Fruit fly (Drosophila melanogaster): ENCODE results near the gene Obp73a.
"Not testable (repeated sequence)": the region's sequence is repeated elsewhere in the genome, so short reads cannot be mapped to it uniquely, and the experiment has no call there.

Gene Obp73a

DNA sequence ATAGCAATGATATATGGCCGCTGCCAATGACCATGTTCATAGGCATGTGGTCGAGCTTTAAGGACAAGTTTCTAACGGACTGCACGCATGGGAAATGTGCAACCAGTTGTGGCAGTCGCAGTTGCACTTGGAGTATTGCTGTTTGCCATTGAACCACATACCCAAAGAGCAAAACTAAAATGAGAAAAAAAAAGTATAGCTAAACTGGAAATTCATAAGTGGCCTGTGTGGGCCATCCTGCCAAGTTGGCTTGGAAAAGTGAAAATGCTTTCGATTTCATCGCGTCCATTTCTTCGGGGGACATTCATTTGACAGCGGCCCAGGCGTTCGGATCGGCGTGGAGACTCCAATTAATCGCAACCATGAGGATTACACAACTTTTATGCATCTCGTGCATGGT is at the start of gene Obp73a:
Gene Obp73a (plus strand): TSS at position 301 of the 400 bp plus-strand sequence.
- no peak for TF ChIP-seq noc (tag; optimal IDR thresholded peaks at IDR 0.05)

DNA sequence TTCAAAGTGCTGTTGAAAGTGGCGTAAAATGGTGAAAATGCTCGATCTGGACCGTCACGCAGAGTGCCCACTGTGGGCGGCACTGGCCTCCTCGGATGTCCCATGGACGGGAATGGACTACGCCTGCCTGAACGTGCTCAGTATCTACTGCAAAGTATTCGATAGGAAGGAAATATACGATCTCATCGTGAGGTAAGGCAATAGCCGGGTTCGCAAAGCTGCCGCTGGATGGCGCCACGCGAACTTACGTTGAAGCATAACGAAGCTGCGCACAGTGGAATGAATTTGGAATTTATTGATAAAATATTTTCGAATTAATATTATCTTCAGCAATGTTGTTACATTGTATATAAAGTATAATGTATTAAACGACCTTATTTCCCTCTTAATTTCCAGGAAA is 47.8 kb upstream of the Obp73a start:
- no peak for TF ChIP-seq noc (tag; optimal IDR thresholded peaks at IDR 0.05)

dm6 chr3L:16910466-16910865 is 33.7 kb upstream of the Obp73a start:
- no peak for TF ChIP-seq noc (tag; optimal IDR thresholded peaks at IDR 0.05)

dm6 chr3L:16914113-16914512 is 30.0 kb upstream of the Obp73a start:
- TF ChIP-seq noc (tag; optimal IDR thresholded peaks at IDR 0.05) = no peak

dm6 chr3L:16915766-16916476 is 28.2 kb upstream of the Obp73a start:
- TF ChIP-seq noc (tag; optimal IDR thresholded peaks at IDR 0.05) = no peak

DNA sequence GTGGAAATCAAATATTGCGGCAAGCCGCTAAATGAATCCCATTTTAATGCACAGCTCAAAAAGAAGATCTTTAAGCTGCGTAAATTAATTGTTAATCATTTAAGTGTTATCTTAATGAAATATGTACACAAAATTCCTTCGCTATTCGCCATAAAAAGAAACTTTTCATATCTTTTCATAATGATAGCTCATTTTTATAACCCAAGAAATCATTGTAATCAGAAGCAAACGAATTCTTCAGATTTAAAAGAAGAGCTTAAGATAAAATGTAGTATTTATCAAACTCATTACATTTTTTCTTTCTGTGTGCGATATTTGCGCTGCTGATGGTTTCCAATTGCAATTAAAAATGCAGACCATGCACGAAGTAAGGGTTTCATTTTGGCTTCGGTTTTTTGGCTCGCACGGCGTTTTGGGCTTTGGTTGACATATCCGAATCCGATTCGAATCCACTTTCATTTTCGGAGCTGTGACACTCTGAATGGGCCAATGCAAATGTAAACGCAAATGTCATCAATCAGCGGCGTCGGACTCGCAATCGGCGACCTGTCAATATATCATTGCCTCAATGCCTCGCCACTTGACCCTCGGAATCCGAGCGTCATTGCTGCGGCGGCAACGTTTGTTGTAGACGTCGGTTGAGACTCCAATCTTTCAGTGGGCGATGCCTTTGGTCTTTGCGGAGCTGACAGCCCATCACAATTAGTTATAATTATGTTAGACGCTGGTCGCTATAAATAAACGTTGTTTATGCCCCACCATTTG is 26.6 kb upstream of the Obp73a start:
- TF ChIP-seq noc (tag; optimal IDR thresholded peaks at IDR 0.05) = no peak

- TF ChIP-seq noc (tag; optimal IDR thresholded peaks at IDR 0.05) = no peak
These were observed 21.2 kb upstream of the Obp73a start, which contains the start of gene CG13028 for dm6 chr3L:16922952-16923351. Gene CG13028, plus strand, starts transcription at chr3L:16923252.

dm6 chr3L:16927375-16927774 is 16.8 kb upstream of the Obp73a start, which contains the start of gene CG13023:
Gene CG13023, minus strand, starts transcription at chr3L:16927434.
- TF ChIP-seq noc (tag; optimal IDR thresholded peaks at IDR 0.05) = no peak

dm6 chr3L:16930522-16930921 is 13.6 kb upstream of the Obp73a start:
- no peak for TF ChIP-seq noc (tag; optimal IDR thresholded peaks at IDR 0.05)

DNA sequence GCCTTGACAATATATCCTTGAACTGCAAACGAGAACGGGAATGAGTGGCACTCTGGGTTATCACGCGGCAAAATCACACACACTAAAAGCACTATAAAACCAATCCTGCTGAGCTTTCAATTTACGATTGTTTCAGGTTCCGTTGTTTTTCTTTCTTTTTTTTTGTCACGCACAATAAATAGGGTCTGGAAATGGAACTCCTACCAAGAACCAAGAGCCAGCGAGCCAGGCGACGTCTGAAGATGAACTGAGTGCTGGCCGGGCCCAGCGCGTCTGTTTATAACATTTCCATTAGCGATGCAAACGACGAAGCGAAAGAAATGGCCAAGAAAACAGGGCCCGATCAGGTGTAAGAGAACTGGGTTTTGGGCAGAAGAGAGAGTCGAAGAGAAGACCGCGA is 8.9 kb upstream of the Obp73a start, which contains the start of gene CG11905:
Gene CG11905 (minus strand): TSS at position 253 of the 400 bp plus-strand sequence.
- no peak for TF ChIP-seq noc (tag; optimal IDR thresholded peaks at IDR 0.05)

DNA sequence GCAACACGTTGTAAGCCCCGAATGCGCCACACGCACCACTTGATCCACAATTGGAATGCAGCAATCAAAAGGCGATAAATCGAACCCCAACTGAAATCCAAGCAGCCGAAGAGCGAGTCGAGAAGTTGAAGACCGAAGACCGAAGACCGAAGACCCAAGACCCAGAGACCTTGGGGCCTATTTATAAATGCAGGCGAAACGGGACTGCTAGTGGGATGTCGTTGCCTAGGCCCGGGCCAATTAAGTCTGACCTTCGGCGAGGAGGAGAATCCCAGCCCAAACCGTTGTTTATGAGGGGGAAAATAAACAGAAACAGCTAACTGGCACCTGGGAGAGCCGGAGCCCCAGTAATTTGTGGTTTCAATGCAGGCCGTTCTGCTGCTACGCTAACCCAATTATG is 7.5 kb upstream of the Obp73a start:
- no peak for TF ChIP-seq noc (tag; optimal IDR thresholded peaks at IDR 0.05)

DNA sequence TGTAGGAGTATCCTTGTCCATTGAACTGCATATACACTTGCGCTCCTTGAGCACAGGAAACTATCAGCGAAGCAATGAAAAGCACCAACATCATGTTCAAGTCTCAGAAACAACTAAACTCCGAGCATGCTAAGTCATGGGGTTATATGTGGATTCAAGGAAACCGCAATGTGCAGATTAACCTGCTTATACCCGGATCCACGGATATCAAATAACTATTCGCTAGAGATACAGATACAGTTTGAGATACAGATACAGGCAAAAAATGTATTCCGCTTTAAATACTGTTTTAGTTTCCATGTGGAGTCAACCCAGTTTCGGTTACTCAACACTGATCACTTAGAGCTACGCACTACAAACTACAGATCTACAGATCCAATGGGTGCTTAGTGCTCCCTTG is 5.3 kb upstream of the Obp73a start, which contains the start of gene CG13022:
Gene CG13022 (minus strand): TSS at position 101 of the 400 bp plus-strand sequence.
- no peak for TF ChIP-seq noc (tag; optimal IDR thresholded peaks at IDR 0.05)

dm6 chr3L:16941319-16941718 is 2.8 kb upstream of the Obp73a start:
- TF ChIP-seq noc (tag; optimal IDR thresholded peaks at IDR 0.05) = no peak

DNA sequence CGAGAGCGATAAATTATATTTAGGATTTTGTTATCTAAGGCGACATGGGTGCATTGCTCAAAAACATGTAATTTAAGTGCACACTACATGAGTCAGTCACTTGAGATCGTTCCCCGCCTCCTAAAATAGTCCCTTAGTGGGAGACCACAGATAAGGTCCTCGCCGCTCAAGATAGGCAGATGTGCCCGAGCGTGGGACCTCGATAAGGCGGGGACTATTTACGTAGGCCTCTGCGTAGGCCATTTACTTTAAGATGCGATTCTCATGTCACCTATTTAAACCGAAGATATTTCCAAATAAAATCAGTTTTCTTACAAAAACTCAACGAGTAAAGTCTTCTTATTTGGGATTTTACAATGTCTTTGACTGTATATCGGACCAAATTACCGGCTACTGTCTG is 10.4 kb downstream of the Obp73a start, which contains the start of gene Ogdh:
Gene Ogdh (plus strand): TSS at position 301 of the 400 bp plus-strand sequence.
- TF ChIP-seq noc (tag; optimal IDR thresholded peaks at IDR 0.05) = not testable (repeated sequence)

DNA sequence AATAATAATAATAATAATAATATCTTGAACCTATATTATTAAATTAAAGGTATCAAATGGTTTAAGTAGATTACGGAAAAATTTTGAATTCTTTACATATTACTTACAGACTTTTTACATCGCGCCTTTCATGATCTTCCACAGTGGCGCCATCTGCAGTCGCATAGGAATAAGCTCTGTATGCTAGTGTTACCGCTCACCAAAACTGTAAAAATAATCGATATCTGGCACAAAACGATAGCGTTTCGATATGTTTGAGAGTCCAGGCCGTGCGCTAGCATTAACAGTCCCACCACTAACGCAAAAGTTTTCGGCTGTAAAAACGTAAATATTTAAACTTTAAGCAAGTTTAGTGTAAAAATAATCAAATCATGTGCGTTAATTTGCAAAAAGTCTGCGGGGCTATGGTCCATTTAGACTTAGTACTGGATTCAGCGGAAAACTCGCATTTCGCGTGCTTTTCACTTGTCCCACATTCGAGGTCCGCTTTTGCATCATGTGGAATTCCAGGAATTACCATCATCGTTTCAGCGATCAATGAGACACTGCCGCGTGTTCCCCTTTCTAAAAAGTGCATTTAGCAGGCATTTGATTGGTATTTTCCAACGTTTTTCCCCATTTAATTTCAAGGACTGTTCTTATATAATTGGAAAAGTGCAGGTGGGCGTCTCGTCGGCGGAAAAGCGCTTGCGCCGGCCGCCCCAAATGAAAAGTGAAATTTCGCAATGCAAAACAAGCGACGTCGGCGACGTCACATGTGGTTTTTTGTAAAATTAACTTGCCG is 11.2 kb downstream of the Obp73a start:
- TF ChIP-seq noc (tag; optimal IDR thresholded peaks at IDR 0.05) = no peak
